Worm (Caenorhabditis elegans) whole organism, early embryonic: ENCODE measurements around the gene nhr-92.
"Not testable (repeated sequence)": the region's sequence is repeated elsewhere in the genome, so short reads cannot be mapped to it uniquely, and the experiment has no call there.

Experiments used
- B0310.2 ChIP-seq: sonication (generic microtip); optimal IDR thresholded peaks from 2 replicates; lab custom pipeline; 2016; ENCODE audit warnings: mild to moderate bottlenecking, missing genetic modification characterization, missing compliant biosample characterization
- F13C5.2 ChIP-seq: sonication (generic microtip); optimal IDR thresholded peaks from 2 replicates; lab custom pipeline; 2017; ENCODE audit warnings: mild to moderate bottlenecking, missing genetic modification characterization, inconsistent platforms, missing compliant biosample characterization
- aly-1 ChIP-seq: sonication (generic microtip); optimal IDR thresholded peaks from 2 replicates; lab custom pipeline; 2016; ENCODE audit warnings: missing genetic modification characterization, missing compliant biosample characterization
- ama-1 ChIP-seq: fragments of 150-350 bp; optimal IDR thresholded peaks from 2 replicates; lab custom pipeline; 2014
- ceh-13 ChIP-seq: fragments of 200-800 bp; sonication (Bioruptor generic); optimal IDR thresholded peaks from 2 replicates; lab custom pipeline; 2018; ENCODE audit warnings: mild to moderate bottlenecking, missing genetic modification characterization, missing compliant biosample characterization
- ceh-36 ChIP-seq: sonication (generic microtip); optimal IDR thresholded peaks from 2 replicates; lab custom pipeline; 2016; ENCODE audit warnings: missing genetic modification characterization, inconsistent platforms, missing compliant biosample characterization
- ets-7 ChIP-seq: sonication (generic microtip); optimal IDR thresholded peaks from 2 replicates; lab custom pipeline; 2016; ENCODE audit warnings: missing genotype, missing genetic modification characterization, missing compliant biosample characterization
- flt-1 ChIP-seq: fragments of 200-800 bp; sonication (Bioruptor generic); IDR thresholded peaks from 2 replicates; pipeline ENCODE4 v1.3.6; 2022; ENCODE audit warnings: missing genetic modification characterization, missing compliant biosample characterization
- hmbx-1 ChIP-seq: sonication (generic microtip); optimal IDR thresholded peaks from 2 replicates; lab custom pipeline; 2016; ENCODE audit warnings: mild to moderate bottlenecking, missing genetic modification characterization, missing compliant biosample characterization
- hmg-4 ChIP-seq: fragments of 200-800 bp; sonication (Bioruptor generic); optimal IDR thresholded peaks from 2 replicates; lab custom pipeline; 2018; ENCODE audit warnings: mild to moderate bottlenecking, missing genetic modification characterization, missing compliant biosample characterization
- hnd-1 ChIP-seq: sonication (generic microtip); optimal IDR thresholded peaks from 2 replicates; lab custom pipeline; 2016; ENCODE audit warnings: missing genetic modification characterization, missing compliant biosample characterization
- pes-1 ChIP-seq: fragments of 200-800 bp; sonication (Bioruptor generic); IDR thresholded peaks from 2 replicates; pipeline ENCODE4 v1.3.6; 2022; ENCODE audit warnings: missing genetic modification reagents, missing genetic modification characterization, missing compliant biosample characterization
- scrt-1 ChIP-seq: fragments of 200-800 bp; sonication (Bioruptor generic); IDR thresholded peaks from 2 replicates; pipeline ENCODE4 v1.3.6; 2022; ENCODE audit warnings: missing genetic modification characterization, missing compliant biosample characterization
- sea-1 ChIP-seq: fragments of 200-800 bp; sonication (Bioruptor generic); conservative IDR thresholded peaks from 2 replicates; pipeline ENCODE4 v1.3.6; 2022; ENCODE audit warnings: missing genetic modification characterization, missing compliant biosample characterization
- tbx-11 ChIP-seq: fragments of 200-800 bp; sonication (Bioruptor generic); IDR thresholded peaks from 2 replicates; pipeline ENCODE4 v1.3.6; 2022; ENCODE audit warnings: missing genetic modification characterization, missing compliant biosample characterization
- tbx-37 ChIP-seq: fragments of 200-800 bp; sonication (Bioruptor generic); conservative IDR thresholded peaks from 2 replicates; pipeline ENCODE4 v1.3.6; 2022; ENCODE audit warnings: missing genetic modification reagents, missing genetic modification characterization, missing compliant biosample characterization
- tra-4 ChIP-seq: sonication (generic microtip); optimal IDR thresholded peaks from 2 replicates; lab custom pipeline; 2017; ENCODE audit warnings: missing genetic modification characterization, missing compliant biosample characterization

nhr-92 gene

ce11 chrIV:1632593-1632992, 12.7 kb downstream of the nhr-92 start:
- TF ChIP-seq ceh-36 (peak; percentile 78), ama-1 (lab: Kevin White, UChicago) (no peak), B0310.2 (tag; lab: Kevin White, UChicago) (no peak), sea-1 (GFP tag; lab: Robert Waterston, UW) (no peak), hmbx-1 (tag; lab: Kevin White, UChicago) (no peak)

ce11 chrIV:1633445-1633844, 13.6 kb downstream of the nhr-92 start, which contains the start of gene Y41D4B.6:
Gene Y41D4B.6, plus strand, starts transcription at chrIV:1633745.
- TF ChIP-seq pes-1 (GFP tag; lab: Robert Waterston, UW) (no peak), B0310.2 (tag; lab: Kevin White, UChicago) (no peak), tra-4 (no peak), F13C5.2 (tag; lab: Kevin White, UChicago) (no peak), hmbx-1 (tag; lab: Kevin White, UChicago) (no peak), tbx-37 (GFP tag; lab: Robert Waterston, UW) (no peak), scrt-1 (no peak), ceh-36 (no peak), ets-7 (tag; lab: Kevin White, UChicago) (no peak), ama-1 (lab: Kevin White, UChicago) (no peak), hnd-1 (no peak), flt-1 (GFP tag; lab: Robert Waterston, UW) (no peak), ceh-13 (GFP tag; lab: Kevin White, UChicago) (no peak)

ce11 chrIV:1637333-1637732, 17.4 kb downstream of the nhr-92 start:
- TF ChIP-seq tra-4 (no peak), ama-1 (lab: Kevin White, UChicago) (no peak), hmbx-1 (tag; lab: Kevin White, UChicago) (no peak), sea-1 (GFP tag; lab: Robert Waterston, UW) (no peak), F13C5.2 (tag; lab: Kevin White, UChicago) (no peak), hmg-4 (GFP tag; lab: Kevin White, UChicago) (no peak), hnd-1 (no peak), B0310.2 (tag; lab: Kevin White, UChicago) (no peak), ets-7 (tag; lab: Kevin White, UChicago) (no peak), ceh-36 (no peak), tbx-11 (no peak), flt-1 (GFP tag; lab: Robert Waterston, UW) (no peak), aly-1 (tag; lab: Kevin White, UChicago) (no peak), pes-1 (GFP tag; lab: Robert Waterston, UW) (no peak), ceh-13 (GFP tag; lab: Kevin White, UChicago) (no peak), tbx-37 (GFP tag; lab: Robert Waterston, UW) (no peak), scrt-1 (no peak)

ce11 chrIV:1645198-1645597, 25.3 kb downstream of the nhr-92 start, which contains the start of gene nhr-274:
Gene nhr-274, minus strand, starts transcription at chrIV:1645298.
- TF ChIP-seq tra-4; F13C5.2 (tag; lab: Kevin White, UChicago); tbx-11: not testable (repeated sequence)

ce11 chrIV:1649349-1649748, 29.5 kb downstream of the nhr-92 start:
- TF ChIP-seq hmbx-1 (tag; lab: Kevin White, UChicago) (no peak), B0310.2 (tag; lab: Kevin White, UChicago) (no peak), flt-1 (GFP tag; lab: Robert Waterston, UW) (no peak), ceh-13 (GFP tag; lab: Kevin White, UChicago) (no peak), aly-1 (tag; lab: Kevin White, UChicago) (no peak), tra-4 (no peak), ceh-36 (no peak), ama-1 (lab: Kevin White, UChicago) (no peak), tbx-11 (no peak), hnd-1 (no peak), F13C5.2 (tag; lab: Kevin White, UChicago) (no peak), pes-1 (GFP tag; lab: Robert Waterston, UW) (no peak), scrt-1 (no peak), sea-1 (GFP tag; lab: Robert Waterston, UW) (no peak), hmg-4 (GFP tag; lab: Kevin White, UChicago) (no peak), tbx-37 (GFP tag; lab: Robert Waterston, UW) (no peak), ets-7 (tag; lab: Kevin White, UChicago) (no peak)

ce11 chrIV:1649794-1650193, 29.9 kb downstream of the nhr-92 start:
- TF ChIP-seq hnd-1 (no peak), ama-1 (lab: Kevin White, UChicago) (no peak), tbx-11 (no peak), aly-1 (tag; lab: Kevin White, UChicago) (no peak), ets-7 (tag; lab: Kevin White, UChicago) (no peak), scrt-1 (no peak), pes-1 (GFP tag; lab: Robert Waterston, UW) (no peak), ceh-13 (GFP tag; lab: Kevin White, UChicago) (no peak), flt-1 (GFP tag; lab: Robert Waterston, UW) (no peak), F13C5.2 (tag; lab: Kevin White, UChicago) (no peak), tra-4 (no peak), B0310.2 (tag; lab: Kevin White, UChicago) (no peak), sea-1 (GFP tag; lab: Robert Waterston, UW) (no peak), hmg-4 (GFP tag; lab: Kevin White, UChicago) (no peak), hmbx-1 (tag; lab: Kevin White, UChicago) (no peak), tbx-37 (GFP tag; lab: Robert Waterston, UW) (no peak), ceh-36 (no peak)

ce11 chrIV:1655312-1655711, 35.4 kb downstream of the nhr-92 start:
- TF ChIP-seq aly-1 (tag; lab: Kevin White, UChicago) = no peak
- no peak for TF ChIP-seq hnd-1
- no peak for TF ChIP-seq F13C5.2 (tag; lab: Kevin White, UChicago)
- no peak for TF ChIP-seq tbx-37 (GFP tag; lab: Robert Waterston, UW)
- TF ChIP-seq pes-1 (GFP tag; lab: Robert Waterston, UW) = no peak
- TF ChIP-seq scrt-1 = no peak
- TF ChIP-seq ceh-36 = no peak
- no peak for TF ChIP-seq tra-4
- TF ChIP-seq B0310.2 (tag; lab: Kevin White, UChicago) = no peak
- TF ChIP-seq ama-1 (lab: Kevin White, UChicago) = no peak
- no peak for TF ChIP-seq flt-1 (GFP tag; lab: Robert Waterston, UW)
- TF ChIP-seq sea-1 (GFP tag; lab: Robert Waterston, UW) = no peak
- no peak for TF ChIP-seq hmbx-1 (tag; lab: Kevin White, UChicago)
